Fruit fly (Drosophila melanogaster): ENCODE measurements around the gene CG13078.
A peak's percentile ranks its signal among the peaks of the same experiment; 100 is the strongest.

The CG13078 gene

dm6 chr2L:19582185-19582584, 18.5 kb downstream of the CG13078 start, which contains the start of gene Hakai (continued):
- peak; percentile 57 for TF ChIP-seq ssp (GFP tag; IDR thresholded peaks at IDR 0.05)
- TF ChIP-seq CG15601 (tag; optimal IDR thresholded peaks at IDR 0.05) = peak; percentile 31
- TF ChIP-seq CG15514 (GFP tag; optimal IDR thresholded peaks at IDR 0.05) = peak; percentile 97
- no peak for TF ChIP-seq usp (GFP tag; optimal IDR thresholded peaks at IDR 0.05)
- TF ChIP-seq CG6689 (GFP tag; IDR thresholded peaks at IDR 0.05) = peak; percentile 52
- TF ChIP-seq tup (GFP tag; optimal IDR thresholded peaks at IDR 0.05) = no peak
- TF ChIP-seq CG14710 (tag; optimal IDR thresholded peaks at IDR 0.05) = peak; percentile 60
- peak; percentile 60 for TF ChIP-seq CG4424 (GFP tag; optimal IDR thresholded peaks at IDR 0.05)
- TF ChIP-seq inv (GFP tag; IDR thresholded peaks at IDR 0.05; ENCODE audit: partially characterized antibody) = 0 out of 2 replicates have a peak, but pooled peaks have one; percentile 28
- peak; percentile 10 for TF ChIP-seq fd3F (GFP tag; optimal IDR thresholded peaks at IDR 0.05)
- TF ChIP-seq H2.0 (GFP tag; IDR thresholded peaks at IDR 0.05) = peak; percentile 39; the same call in 1 of the 2 replicates
- no peak for TF ChIP-seq CG31388 (GFP tag; optimal IDR thresholded peaks at IDR 0.05)
- TF ChIP-seq Optix (GFP tag; IDR thresholded peaks at IDR 0.05) = peak; percentile 46; the same call in 1 of the 3 replicates
- TF ChIP-seq zfh2 (GFP tag; optimal IDR thresholded peaks at IDR 0.05) = peak; percentile 67
- peak; percentile 94 for TF ChIP-seq Ets65A (GFP tag)
- peak; percentile 40 for TF ChIP-seq Hmr (GFP tag; optimal IDR thresholded peaks at IDR 0.05)
- no peak for TF ChIP-seq salm (tag; optimal IDR thresholded peaks at IDR 0.05)
- TF ChIP-seq Dad (GFP tag; optimal IDR thresholded peaks at IDR 0.05) = peak; percentile 64
- 0 out of 2 replicates have a peak, but pooled peaks have one; percentile 26 for TF ChIP-seq CG14667 (GFP tag; IDR thresholded peaks at IDR 0.05)
- peak; percentile 51 for TF ChIP-seq CG12155 (GFP tag; optimal IDR thresholded peaks at IDR 0.05)
- TF ChIP-seq CG2889 (GFP tag; IDR thresholded peaks at IDR 0.05) = 0 out of 3 replicates have a peak, but pooled peaks have one; percentile 48
- TF ChIP-seq CG7357 (GFP tag; IDR thresholded peaks at IDR 0.05) = peak; percentile 35; the same call in 1 of the 3 replicates
- TF ChIP-seq bab2 (GFP tag; optimal IDR thresholded peaks at IDR 0.05) = peak; percentile 72
- TF ChIP-seq CG6683 (GFP tag; optimal IDR thresholded peaks at IDR 0.05) = no peak
- TF ChIP-seq unc-4 (GFP tag; IDR thresholded peaks at IDR 0.05; ENCODE audit: partially characterized antibody) = peak; percentile 54
- TF ChIP-seq CG11247 (GFP tag; IDR thresholded peaks at IDR 0.05) = peak; percentile 60
- peak; percentile 48 for TF ChIP-seq CG16863 (GFP tag; optimal IDR thresholded peaks at IDR 0.05)
- TF ChIP-seq pan (optimal IDR thresholded peaks at IDR 0.05) = no peak
- TF ChIP-seq pan (GFP tag; optimal IDR thresholded peaks at IDR 0.05 in 1 of 2, IDR thresholded peaks at IDR 0.05 in 1 of 2) = peak in 1 of 2 experiments; percentile 50
- TF ChIP-seq Fer3 (tag; optimal IDR thresholded peaks at IDR 0.05) = peak; percentile 0
- no peak for TF ChIP-seq jigr1 (GFP tag; IDR thresholded peaks at IDR 0.05)
- 0 out of 2 replicates have a peak, but pooled peaks have one; percentile 12 for TF ChIP-seq chm (GFP tag; IDR thresholded peaks at IDR 0.05)
- TF ChIP-seq Rx (GFP tag; IDR thresholded peaks at IDR 0.05) = peak; percentile 32
- 0 out of 2 replicates have a peak, but pooled peaks have one; percentile 11 for TF ChIP-seq crol (GFP tag; IDR thresholded peaks at IDR 0.05)
- TF ChIP-seq CG4820 (GFP tag; optimal IDR thresholded peaks at IDR 0.05) = peak; percentile 20
- TF ChIP-seq emc (GFP tag; optimal IDR thresholded peaks at IDR 0.05) = peak; percentile 35
- TF ChIP-seq CG10543 (GFP tag; optimal IDR thresholded peaks at IDR 0.05) = peak; percentile 30
- peak; percentile 62 for TF ChIP-seq ken (GFP tag; IDR thresholded peaks at IDR 0.05)
- peak; percentile 55; the same call in 1 of the 2 replicates for TF ChIP-seq sna (GFP tag; IDR thresholded peaks at IDR 0.05; ENCODE audit: partially characterized antibody)
- no peak for TF ChIP-seq Doc2 (GFP tag; IDR thresholded peaks at IDR 0.05)
- TF ChIP-seq Ada2b (GFP tag; IDR thresholded peaks at IDR 0.05) = peak; percentile 52; the same call in 1 of the 2 replicates
- peak; percentile 39 for TF ChIP-seq da (GFP tag; optimal IDR thresholded peaks at IDR 0.05)
- peak; percentile 57; the same call in 2 of the 3 replicates for TF ChIP-seq CG34224 (GFP tag; IDR thresholded peaks at IDR 0.05; ENCODE audit: partially characterized antibody)
- TF ChIP-seq NFAT (GFP tag; IDR thresholded peaks at IDR 0.05) = peak; percentile 72
- TF ChIP-seq CG17802 (tag; optimal IDR thresholded peaks at IDR 0.05) = no peak
- TF ChIP-seq HLH3B (GFP tag; IDR thresholded peaks at IDR 0.05) = 0 out of 2 replicates have a peak, but pooled peaks have one; percentile 36
- TF ChIP-seq peb (GFP tag; IDR thresholded peaks at IDR 0.05) = peak; percentile 51
- peak; percentile 54 for TF ChIP-seq bcd (GFP tag; optimal IDR thresholded peaks at IDR 0.05)
- peak; percentile 59 for TF ChIP-seq Scr (GFP tag; IDR thresholded peaks at IDR 0.05; ENCODE audit: partially characterized antibody)
- peak; percentile 35 for TF ChIP-seq CG6813 (GFP tag; optimal IDR thresholded peaks at IDR 0.05)
- peak; percentile 61 for TF ChIP-seq CG4404 (GFP tag; IDR thresholded peaks at IDR 0.05)
